Worm (Caenorhabditis elegans) whole organism, midembryonic: ENCODE data around the gene Y49E10.27.

Experiments
- flt-1 ChIP-seq: fragments of 200-800 bp; sonication (Bioruptor generic); IDR thresholded peaks from 2 replicates; pipeline ENCODE4 v1.3.6; 2022; ENCODE audit warnings: missing genetic modification characterization, missing compliant biosample characterization
- klf-2 ChIP-seq: fragments of 200-800 bp; sonication (Bioruptor generic); conservative IDR thresholded peaks from 2 replicates; pipeline ENCODE4 v1.3.6; 2022; ENCODE audit warnings: missing genetic modification reagents, missing genetic modification characterization, missing compliant biosample characterization
- ztf-23 ChIP-seq: fragments of 200-800 bp; sonication (Bioruptor generic); IDR thresholded peaks from 2 replicates; pipeline ENCODE4 v1.3.6; 2022; ENCODE audit warnings: missing genetic modification reagents, missing genetic modification characterization, missing compliant biosample characterization

- no peak for TF ChIP-seq klf-2 (GFP tag; lab: Robert Waterston, UW)
- TF ChIP-seq ztf-23: no peak
- TF ChIP-seq flt-1 (GFP tag; lab: Robert Waterston, UW): no peak
Measured at ce11 chrIII:12456801-12457647, 22.8 kb downstream of the Y49E10.27 start, which contains the start of the genes scav-3 and Y49E10.21.
